Worm (Caenorhabditis elegans): ENCODE data around the gene ulp-1.

ce11 chrIII:5146749-5147148, 22.9 kb downstream of the ulp-1 start:
- TF ChIP-seq egl-27 (tag; optimal IDR thresholded peaks at IDR 0.05) (no peak), lsy-2 (tag; optimal IDR thresholded peaks at IDR 0.05) (no peak), fos-1 (tag; optimal IDR thresholded peaks at IDR 0.05) (no peak), unc-62 (GFP tag; optimal IDR thresholded peaks at IDR 0.05) (no peak), aly-2 (tag; optimal IDR thresholded peaks at IDR 0.05) (no peak), alr-1 (tag; optimal IDR thresholded peaks at IDR 0.05; ENCODE audit: borderline replicate concordance) (no peak), nhr-11 (tag; optimal IDR thresholded peaks at IDR 0.05) (no peak), C04F5.9 (tag; optimal IDR thresholded peaks at IDR 0.05) (no peak), lir-3 (tag; optimal IDR thresholded peaks at IDR 0.05; ENCODE audit: poor library complexity) (no peak), efl-3 (GFP tag; optimal IDR thresholded peaks at IDR 0.05) (no peak), skn-1 (tag; optimal IDR thresholded peaks at IDR 0.05) (no peak), swsn-7 (tag; optimal IDR thresholded peaks at IDR 0.05) (no peak), pqm-1 (tag; optimal IDR thresholded peaks at IDR 0.05) (no peak), aha-1 (tag; optimal IDR thresholded peaks at IDR 0.05) (no peak)

Measured in whole organism, L1 larva.